Fruit fly (Drosophila melanogaster) whole organism, embryonic: ENCODE measurements around the gene DIP2.

Source experiments
- ATbp ChIP-seq: fragments of 200-800 bp; sonication (Bioruptor generic); optimal IDR thresholded peaks from 2 replicates; lab custom pipeline; 2017; ENCODE audit warnings: missing biosample characterization, mild to moderate bottlenecking, missing genetic modification characterization, missing genetic modification reagents
- Asciz ChIP-seq: fragments of 200-800 bp; sonication (Bioruptor generic); optimal IDR thresholded peaks from 2 replicates; lab custom pipeline; 2017; ENCODE audit warnings: missing biosample characterization, mild to moderate bottlenecking, missing genetic modification characterization, missing genetic modification reagents
- B-H2 ChIP-seq: fragments of 200-800 bp; sonication (Bioruptor generic); optimal IDR thresholded peaks from 2 replicates; lab custom pipeline; 2018; ENCODE audit warnings: missing biosample characterization, mild to moderate bottlenecking, missing genetic modification characterization
- Bgb ChIP-seq: fragments of 200-800 bp; sonication (Bioruptor generic); IDR thresholded peaks from 2 replicates; pipeline ENCODE4 v1.3.6; 2022; ENCODE audit warnings: missing biosample characterization, missing genetic modification characterization; ENCODE audit not compliant: partially characterized antibody
- CG10267 ChIP-seq: fragments of 200-800 bp; sonication (Bioruptor generic); optimal IDR thresholded peaks from 2 replicates; lab custom pipeline; 2018; ENCODE audit warnings: missing biosample characterization, mild to moderate bottlenecking, missing genetic modification characterization, moderate library complexity
- CG11560 ChIP-seq: fragments of 200-800 bp; sonication (Bioruptor generic); IDR thresholded peaks from 3 replicates; pipeline ENCODE4 v1.3.6; 2022; ENCODE audit warnings: missing biosample characterization, missing genetic modification characterization
- CG12219 ChIP-seq: fragments of 200-800 bp; sonication (Bioruptor generic); optimal IDR thresholded peaks from 3 replicates; lab custom pipeline; 2018; ENCODE audit warnings: missing biosample characterization, mild to moderate bottlenecking, missing genetic modification characterization
- CG13123 ChIP-seq: fragments of 200-800 bp; sonication (Bioruptor generic); optimal IDR thresholded peaks from 2 replicates; lab custom pipeline; 2016; ENCODE audit warnings: missing biosample characterization, missing genetic modification characterization
- CG15696 ChIP-seq: fragments of 200-800 bp; sonication (Bioruptor generic); optimal IDR thresholded peaks from 2 replicates; lab custom pipeline; 2019; ENCODE audit warnings: missing biosample characterization, mild to moderate bottlenecking, missing genetic modification characterization, moderate library complexity
- CG1603 ChIP-seq: fragments of 200-800 bp; sonication (Bioruptor generic); optimal IDR thresholded peaks from 2 replicates; lab custom pipeline; 2019; ENCODE audit warnings: missing biosample characterization, mild to moderate bottlenecking, missing genetic modification characterization, moderate library complexity
- CG16813 ChIP-seq: fragments of 200-800 bp; sonication (Bioruptor generic); IDR thresholded peaks from 3 replicates; pipeline ENCODE4 v1.3.6; 2022; ENCODE audit warnings: missing biosample characterization, missing genetic modification characterization; ENCODE audit not compliant: partially characterized antibody
- CG17359 ChIP-seq: fragments of 200-800 bp; sonication (Bioruptor generic); optimal IDR thresholded peaks from 3 replicates; lab custom pipeline; 2018; ENCODE audit warnings: missing biosample characterization, mild to moderate bottlenecking, missing genetic modification characterization, moderate library complexity
- CG17361 ChIP-seq: fragments of 200-800 bp; sonication (Bioruptor generic); IDR thresholded peaks from 3 replicates; pipeline ENCODE4 v1.3.6; 2022; ENCODE audit warnings: missing biosample characterization, missing genetic modification characterization
- CG18599 ChIP-seq: fragments of 200-800 bp; sonication (Bioruptor generic); optimal IDR thresholded peaks from 3 replicates; lab custom pipeline; 2017; ENCODE audit warnings: missing biosample characterization, missing genetic modification characterization, mild to moderate bottlenecking, moderate library complexity, missing genetic modification reagents
- CG2712 ChIP-seq: fragments of 200-800 bp; optimal IDR thresholded peaks from 3 replicates; lab custom pipeline; 2019; ENCODE audit warnings: missing biosample characterization, mild to moderate bottlenecking, missing genetic modification characterization, moderate library complexity
- CG3281 ChIP-seq: fragments of 200-800 bp; sonication (Bioruptor generic); optimal IDR thresholded peaks from 3 replicates; lab custom pipeline; 2017; ENCODE audit warnings: missing biosample characterization, mild to moderate bottlenecking, missing genetic modification characterization
- CG6654 ChIP-seq: fragments of 200-800 bp; sonication (Bioruptor generic); optimal IDR thresholded peaks from 2 replicates; lab custom pipeline; 2017; ENCODE audit warnings: missing biosample characterization, mild to moderate bottlenecking, missing genetic modification characterization
- CG7357 ChIP-seq: fragments of 200-800 bp; sonication (Bioruptor generic); IDR thresholded peaks from 3 replicates; pipeline ENCODE4 v1.3.6; 2022; ENCODE audit warnings: missing biosample characterization, missing genetic modification characterization
- CG7839 ChIP-seq: fragments of 200-800 bp; sonication (Bioruptor generic); optimal IDR thresholded peaks from 3 replicates; lab custom pipeline; 2018; ENCODE audit warnings: missing biosample characterization, mild to moderate bottlenecking, missing genetic modification characterization, moderate library complexity
- CG8944 ChIP-seq: fragments of 200-800 bp; sonication (Bioruptor generic); optimal IDR thresholded peaks from 3 replicates; lab custom pipeline; 2016; ENCODE audit warnings: missing biosample characterization, missing genetic modification characterization
- Dll ChIP-seq: fragments of 200-800 bp; sonication (Bioruptor generic); IDR thresholded peaks from 4 replicates; pipeline ENCODE4 v1.3.6; 2022; ENCODE audit warnings: missing biosample characterization, missing genetic modification characterization; ENCODE audit not compliant: partially characterized antibody
- Doc3 ChIP-seq: fragments of 200-800 bp; sonication (Bioruptor generic); IDR thresholded peaks from 3 replicates; pipeline ENCODE4 v1.3.6; 2022; ENCODE audit warnings: missing biosample characterization, missing genetic modification characterization; ENCODE audit not compliant: partially characterized antibody
- Fer3 ChIP-seq: fragments of 200-800 bp; sonication (Bioruptor generic); optimal IDR thresholded peaks from 2 replicates; lab custom pipeline; 2018; ENCODE audit warnings: missing biosample characterization, mild to moderate bottlenecking, missing genetic modification characterization, moderate library complexity
- GATAe ChIP-seq: fragments of 200-800 bp; sonication (Bioruptor generic); conservative IDR thresholded peaks from 2 replicates; pipeline ENCODE4 v1.3.6; 2022; ENCODE audit warnings: missing biosample characterization, missing genetic modification characterization
- Gsc ChIP-seq: fragments of 200-800 bp; sonication (Bioruptor generic); IDR thresholded peaks from 2 replicates; pipeline ENCODE4 v1.3.6; 2022; ENCODE audit warnings: missing biosample characterization, missing genetic modification characterization
- Hmr ChIP-seq: fragments of 200-800 bp; sonication (Bioruptor generic); optimal IDR thresholded peaks from 3 replicates; lab custom pipeline; 2017; ENCODE audit warnings: mild to moderate bottlenecking, missing biosample characterization, missing genetic modification reagents, missing genetic modification characterization
- Lim3 ChIP-seq: fragments of 200-800 bp; sonication (Bioruptor generic); IDR thresholded peaks from 2 replicates; pipeline ENCODE4 v1.3.6; 2022; ENCODE audit warnings: missing biosample characterization, missing genetic modification characterization
- Myb ChIP-seq: fragments of 200-800 bp; sonication (Bioruptor generic); optimal IDR thresholded peaks from 2 replicates; lab custom pipeline; 2016; ENCODE audit warnings: missing biosample characterization, missing genetic modification characterization
- NC2α ChIP-seq: fragments of 200-800 bp; sonication (Bioruptor generic); optimal IDR thresholded peaks from 2 replicates; lab custom pipeline; 2016; ENCODE audit warnings: missing biosample characterization, missing genetic modification characterization
- Ravus ChIP-seq: fragments of 200-800 bp; sonication (Bioruptor generic); IDR thresholded peaks from 2 replicates; pipeline ENCODE4 v1.3.6; 2022; ENCODE audit warnings: missing biosample characterization, missing genetic modification characterization
- Side ChIP-seq: fragments of 200-800 bp; sonication (Bioruptor generic); optimal IDR thresholded peaks from 2 replicates; lab custom pipeline; 2016; ENCODE audit warnings: missing biosample characterization, missing genetic modification characterization
- Six4 ChIP-seq: fragments of 200-800 bp; sonication (Bioruptor generic); optimal IDR thresholded peaks from 2 replicates; lab custom pipeline; 2016; ENCODE audit warnings: missing biosample characterization, missing genetic modification characterization
- Trl ChIP-seq, 3 experiments: fragments of >200 bp in 2 of 3; fragments of 200-800 bp in 1 of 3; sonication (Bioruptor generic) in 1 of 3; optimal IDR thresholded peaks; 2 replicates in 1 of 3; 3 replicates in 2 of 3; lab custom pipeline; 2016 to 2017; ENCODE audit warnings: missing biosample characterization in 1 of 3, missing genetic modification characterization in 1 of 3
- Xbp1 ChIP-seq: fragments of 200-800 bp; sonication (Bioruptor generic); optimal IDR thresholded peaks from 3 replicates; lab custom pipeline; 2016; ENCODE audit warnings: missing biosample characterization, mild to moderate bottlenecking, missing genetic modification characterization
- bowl ChIP-seq: fragments of 200-800 bp; sonication (Bioruptor generic); IDR thresholded peaks from 2 replicates; pipeline ENCODE4 v1.3.6; 2022; ENCODE audit warnings: missing biosample characterization, missing genetic modification characterization
- cwo ChIP-seq: fragments of 200-800 bp; sonication (Bioruptor generic); optimal IDR thresholded peaks from 3 replicates; lab custom pipeline; 2017; ENCODE audit warnings: missing biosample characterization, missing genetic modification characterization, mild to moderate bottlenecking, moderate library complexity, missing genetic modification reagents
- danr ChIP-seq: fragments of 200-800 bp; sonication (Bioruptor generic); IDR thresholded peaks from 2 replicates; pipeline ENCODE4 v1.3.6; 2022; ENCODE audit warnings: missing biosample characterization, missing genetic modification characterization
- dati ChIP-seq: fragments of 200-800 bp; sonication (Bioruptor generic); IDR thresholded peaks from 2 replicates; pipeline ENCODE4 v1.3.6; 2022; ENCODE audit warnings: missing biosample characterization, missing genetic modification characterization
- dimm ChIP-seq: fragments of 200-800 bp; sonication (Bioruptor generic); IDR thresholded peaks from 2 replicates; pipeline ENCODE4 v1.3.6; 2022; ENCODE audit warnings: missing biosample characterization, missing genetic modification characterization
- en ChIP-seq: fragments of 200-800 bp; sonication (Bioruptor generic); optimal IDR thresholded peaks from 2 replicates; lab custom pipeline; 2016; ENCODE audit warnings: missing biosample characterization, missing genetic modification characterization
- exex ChIP-seq: fragments of 200-800 bp; sonication (Bioruptor generic); optimal IDR thresholded peaks from 4 replicates; lab custom pipeline; 2018; ENCODE audit warnings: missing biosample characterization, mild to moderate bottlenecking, missing genetic modification characterization, moderate library complexity
- fd64A ChIP-seq: fragments of 200-800 bp; sonication (Bioruptor generic); optimal IDR thresholded peaks from 3 replicates; lab custom pipeline; 2018; ENCODE audit warnings: missing biosample characterization, mild to moderate bottlenecking, missing genetic modification characterization
- fd96Cb ChIP-seq: fragments of 200-800 bp; sonication (Bioruptor generic); optimal IDR thresholded peaks from 2 replicates; lab custom pipeline; 2018; ENCODE audit warnings: missing biosample characterization, mild to moderate bottlenecking, missing genetic modification characterization, moderate library complexity
- phol ChIP-seq: fragments of 200-800 bp; sonication (Bioruptor generic); optimal IDR thresholded peaks from 3 replicates; lab custom pipeline; 2018; ENCODE audit warnings: missing biosample characterization, mild to moderate bottlenecking, missing genetic modification characterization, moderate library complexity
- pum ChIP-seq: fragments of 200-800 bp; sonication (Bioruptor generic); optimal IDR thresholded peaks from 2 replicates; lab custom pipeline; 2016; ENCODE audit warnings: missing biosample characterization, missing genetic modification characterization
- rib ChIP-seq: fragments of 200-800 bp; sonication (Bioruptor generic); IDR thresholded peaks from 2 replicates; pipeline ENCODE4 v1.3.6; 2022; ENCODE audit warnings: missing biosample characterization, missing genetic modification characterization
- tio ChIP-seq: fragments of 200-800 bp; sonication (Bioruptor generic); optimal IDR thresholded peaks from 2 replicates; lab custom pipeline; 2017; ENCODE audit warnings: missing biosample characterization, missing genetic modification characterization, inconsistent platforms
- tll ChIP-seq, 2 experiments: fragments of 200-800 bp in 1 of 2; fragments of >200 bp in 1 of 2; sonication (Bioruptor generic) in 1 of 2; optimal IDR thresholded peaks; 2 replicates each; lab custom pipeline; 2017 to 2019; ENCODE audit warnings: missing biosample characterization in 2 of 2, missing genetic modification characterization in 2 of 2, mild to moderate bottlenecking in 1 of 2, moderate library complexity in 1 of 2
- tup ChIP-seq: fragments of 200-800 bp; sonication (Bioruptor generic); optimal IDR thresholded peaks from 2 replicates; lab custom pipeline; 2016; ENCODE audit warnings: missing biosample characterization, mild to moderate bottlenecking, missing genetic modification characterization, moderate library complexity

Gene DIP2

DNA sequence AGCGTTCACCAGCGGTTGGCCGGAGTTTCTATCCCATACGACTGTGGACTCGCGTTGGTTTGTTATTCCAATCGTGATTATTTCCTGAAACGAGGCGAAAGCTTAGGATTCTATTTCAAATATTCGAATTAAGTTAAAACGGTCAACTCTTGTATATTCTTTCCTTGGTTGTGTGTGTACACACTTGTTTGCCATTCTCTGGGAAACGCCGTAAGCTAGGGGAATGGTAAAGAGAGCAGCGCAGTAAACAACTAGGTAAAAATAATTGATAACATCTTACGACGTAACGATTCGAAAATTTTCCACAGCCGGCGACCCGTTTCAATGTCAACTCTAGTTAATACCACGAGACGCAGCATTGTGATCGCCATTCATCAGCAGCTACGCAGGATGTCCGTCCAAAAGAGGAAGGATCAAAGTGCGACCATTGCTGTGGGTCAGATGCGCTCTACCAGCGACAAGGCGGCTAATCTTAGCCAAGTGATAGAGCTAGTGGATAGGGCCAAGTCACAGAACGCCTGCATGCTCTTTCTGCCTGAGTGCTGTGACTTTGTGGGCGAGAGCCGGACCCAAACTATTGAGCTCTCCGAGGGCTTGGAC lies 54.1 kb downstream of the DIP2 start, which contains the start of gene NitFhit:
Gene NitFhit, plus strand, starts transcription at position 195 of the 600 bp plus-strand sequence.
- TF ChIP-seq GATAe (GFP tag; lab: Robert Waterston, UW) = no peak
- TF ChIP-seq CG6654 = no peak
- TF ChIP-seq Fer3 (tag; lab: Kevin White, UChicago) = no peak
- TF ChIP-seq tio (GFP tag; lab: Kevin White, UChicago) = no peak
- no peak for TF ChIP-seq danr
- no peak for TF ChIP-seq Asciz (GFP tag; lab: Kevin White, UChicago)
- TF ChIP-seq dati (GFP tag; lab: Robert Waterston, UW) = no peak
- no peak for TF ChIP-seq CG17361 (GFP tag; lab: Robert Waterston, UW)
- TF ChIP-seq tup (GFP tag; lab: Kevin White, UChicago) = no peak
- TF ChIP-seq exex (tag; lab: Kevin White, UChicago) = peak; percentile 8
- TF ChIP-seq CG8944 (GFP tag; lab: Kevin White, UChicago) = no peak
- no peak for TF ChIP-seq CG2712 (tag; lab: Kevin White, UChicago)
- TF ChIP-seq pum (GFP tag; lab: Kevin White, UChicago) = no peak
- no peak for TF ChIP-seq CG10267
- TF ChIP-seq en = no peak
- TF ChIP-seq Ravus = no peak
- TF ChIP-seq CG12219 (GFP tag; lab: Kevin White, UChicago) = no peak
- TF ChIP-seq phol (tag; lab: Kevin White, UChicago) = no peak
- no peak for TF ChIP-seq ATbp (GFP tag; lab: Kevin White, UChicago)
- TF ChIP-seq CG13123 = no peak
- TF ChIP-seq CG17359 = no peak
- TF ChIP-seq B-H2 (GFP tag; lab: Kevin White, UChicago) = peak; percentile 34
- no peak for TF ChIP-seq fd96Cb (tag; lab: Kevin White, UChicago)
- no peak for TF ChIP-seq CG16813 (GFP tag; lab: Robert Waterston, UW)
- no peak for TF ChIP-seq Side (GFP tag; lab: Kevin White, UChicago)
- TF ChIP-seq Dll (GFP tag; lab: Robert Waterston, UW) = no peak; the same call in 3 of the 4 replicates
- TF ChIP-seq fd64A (GFP tag; lab: Kevin White, UChicago) = no peak
- TF ChIP-seq CG7839 (tag; lab: Kevin White, UChicago) = no peak
- peak in 1 of 2 experiments; percentile 18 for TF ChIP-seq Trl (optimal IDR thresholded peaks at IDR 0.05; lab: Kevin White, UChicago)
- no peak for TF ChIP-seq Trl (GFP tag; optimal IDR thresholded peaks at IDR 0.05; lab: Kevin White, UChicago)
- TF ChIP-seq Hmr = no peak
- TF ChIP-seq CG3281 (GFP tag; lab: Kevin White, UChicago) = no peak
- no peak for TF ChIP-seq Lim3 (GFP tag; lab: Robert Waterston, UW)
- no peak for TF ChIP-seq dimm
- no peak for TF ChIP-seq cwo (GFP tag; lab: Kevin White, UChicago)
- no peak for TF ChIP-seq Doc3
- TF ChIP-seq Xbp1 (GFP tag; lab: Kevin White, UChicago) = peak; percentile 2
- peak; percentile 75 for TF ChIP-seq CG1603 (tag; lab: Kevin White, UChicago)
- TF ChIP-seq Six4 (GFP tag; lab: Kevin White, UChicago) = no peak
- TF ChIP-seq rib (GFP tag; lab: Robert Waterston, UW) = no peak
- TF ChIP-seq tll (GFP tag; optimal IDR thresholded peaks at IDR 0.05; lab: Kevin White, UChicago) = no peak
- TF ChIP-seq bowl (GFP tag; lab: Robert Waterston, UW) = no peak
- no peak; the same call in 1 of the 2 replicates for TF ChIP-seq Bgb
- TF ChIP-seq CG18599 = no peak
- TF ChIP-seq NC2α (GFP tag; lab: Kevin White, UChicago) = no peak
- no peak for TF ChIP-seq CG7357
- no peak for TF ChIP-seq CG11560
- TF ChIP-seq Myb (GFP tag; lab: Kevin White, UChicago) = peak; percentile 95
- no peak for TF ChIP-seq CG15696 (tag; lab: Kevin White, UChicago)
- TF ChIP-seq Gsc (GFP tag; lab: Robert Waterston, UW) = no peak
